Fruit fly (Drosophila melanogaster) whole organism, embryonic: ENCODE measurements around the gene Rpp14a.

ENCODE experiments used
- Abd-B ChIP-seq: fragments of 200-800 bp; sonication (Bioruptor generic); optimal IDR thresholded peaks from 2 replicates; lab custom pipeline; 2018; ENCODE audit warnings: missing biosample characterization, mild to moderate bottlenecking, missing genetic modification characterization, moderate library complexity
- Ada2b ChIP-seq: fragments of 200-800 bp; sonication (Bioruptor generic); IDR thresholded peaks from 2 replicates; pipeline ENCODE4 v1.3.6; 2022; ENCODE audit warnings: missing biosample characterization, missing genetic modification characterization
- Aef1 ChIP-seq: fragments of 200-800 bp; sonication (Bioruptor generic); IDR thresholded peaks from 3 replicates; pipeline ENCODE4 v1.3.6; 2022; ENCODE audit warnings: missing biosample characterization, missing genetic modification characterization
- CG10543 ChIP-seq: fragments of 200-800 bp; sonication (Bioruptor generic); optimal IDR thresholded peaks from 3 replicates; lab custom pipeline; 2017; ENCODE audit warnings: missing biosample characterization, mild to moderate bottlenecking, missing genetic modification characterization, moderate library complexity
- CG11398 ChIP-seq: fragments of 200-800 bp; sonication (Bioruptor generic); optimal IDR thresholded peaks from 2 replicates; lab custom pipeline; 2016; ENCODE audit warnings: missing biosample characterization, missing genetic modification characterization
- CG11696 ChIP-seq: fragments of 200-800 bp; sonication (Bioruptor generic); IDR thresholded peaks from 2 replicates; pipeline ENCODE4 v1.3.6; 2022; ENCODE audit warnings: missing biosample characterization, missing genetic modification characterization
- CG1233 ChIP-seq: fragments of 200-800 bp; sonication (Bioruptor generic); optimal IDR thresholded peaks from 4 replicates; lab custom pipeline; 2018; ENCODE audit warnings: missing biosample characterization, mild to moderate bottlenecking, missing genetic modification characterization
- CG15269 ChIP-seq: fragments of 200-800 bp; sonication (Bioruptor generic); optimal IDR thresholded peaks from 2 replicates; lab custom pipeline; 2018; ENCODE audit warnings: missing biosample characterization, mild to moderate bottlenecking, missing genetic modification characterization, moderate library complexity
- CG1603 ChIP-seq: fragments of 200-800 bp; sonication (Bioruptor generic); optimal IDR thresholded peaks from 2 replicates; lab custom pipeline; 2019; ENCODE audit warnings: missing biosample characterization, mild to moderate bottlenecking, missing genetic modification characterization, moderate library complexity
- CG16813 ChIP-seq: fragments of 200-800 bp; sonication (Bioruptor generic); IDR thresholded peaks from 3 replicates; pipeline ENCODE4 v1.3.6; 2022; ENCODE audit warnings: missing biosample characterization, missing genetic modification characterization; ENCODE audit not compliant: partially characterized antibody
- CG2199 ChIP-seq: fragments of 200-800 bp; sonication (Bioruptor generic); IDR thresholded peaks from 3 replicates; pipeline ENCODE4 v1.3.6; 2022; ENCODE audit warnings: missing biosample characterization, missing genetic modification characterization
- CG32532 ChIP-seq: fragments of 200-800 bp; sonication (Bioruptor generic); IDR thresholded peaks from 2 replicates; pipeline ENCODE4 v1.3.6; 2022; ENCODE audit warnings: missing biosample characterization, missing genetic modification characterization
- CG32772 ChIP-seq: fragments of 200-800 bp; sonication (Bioruptor generic); IDR thresholded peaks from 2 replicates; pipeline ENCODE4 v1.3.6; 2022; ENCODE audit warnings: missing biosample characterization, missing genetic modification characterization
- CG7786 ChIP-seq: fragments of 200-800 bp; sonication (Bioruptor generic); optimal IDR thresholded peaks from 2 replicates; lab custom pipeline; 2016; ENCODE audit warnings: missing biosample characterization, missing genetic modification characterization
- CG8478 ChIP-seq: fragments of >200 bp; optimal IDR thresholded peaks from 2 replicates; lab custom pipeline; 2018
- CHES-1-like ChIP-seq: fragments of 200-800 bp; sonication (Bioruptor generic); optimal IDR thresholded peaks from 2 replicates; lab custom pipeline; 2016; ENCODE audit warnings: missing biosample characterization, missing genetic modification characterization
- D19A ChIP-seq: fragments of 200-800 bp; optimal IDR thresholded peaks from 3 replicates; lab custom pipeline; 2019; ENCODE audit warnings: missing biosample characterization, mild to moderate bottlenecking, missing genetic modification characterization, moderate library complexity
- ERR ChIP-seq: fragments of 200-800 bp; sonication (Bioruptor generic); optimal IDR thresholded peaks from 2 replicates; lab custom pipeline; 2016; ENCODE audit warnings: missing biosample characterization, missing genetic modification characterization
- Fer2 ChIP-seq: fragments of 200-800 bp; sonication (Bioruptor generic); optimal IDR thresholded peaks from 2 replicates; lab custom pipeline; 2018; ENCODE audit warnings: missing biosample characterization, mild to moderate bottlenecking, missing genetic modification characterization, moderate library complexity
- Fer3 ChIP-seq: fragments of 200-800 bp; sonication (Bioruptor generic); optimal IDR thresholded peaks from 2 replicates; lab custom pipeline; 2018; ENCODE audit warnings: missing biosample characterization, mild to moderate bottlenecking, missing genetic modification characterization, moderate library complexity
- GATAe ChIP-seq: fragments of 200-800 bp; sonication (Bioruptor generic); conservative IDR thresholded peaks from 2 replicates; pipeline ENCODE4 v1.3.6; 2022; ENCODE audit warnings: missing biosample characterization, missing genetic modification characterization
- H2.0 ChIP-seq: fragments of 200-800 bp; sonication (Bioruptor generic); IDR thresholded peaks from 2 replicates; pipeline ENCODE4 v1.3.6; 2022; ENCODE audit warnings: missing biosample characterization, missing genetic modification characterization
- HLHmδ ChIP-seq: fragments of 200-800 bp; sonication (Bioruptor generic); optimal IDR thresholded peaks from 2 replicates; lab custom pipeline; 2018; ENCODE audit warnings: missing biosample characterization, mild to moderate bottlenecking, missing genetic modification characterization, moderate library complexity
- Meics ChIP-seq: fragments of 200-800 bp; sonication (Bioruptor generic); optimal IDR thresholded peaks from 2 replicates; lab custom pipeline; 2017; ENCODE audit warnings: missing biosample characterization, mild to moderate bottlenecking, missing genetic modification characterization
- Myb ChIP-seq: fragments of 200-800 bp; sonication (Bioruptor generic); optimal IDR thresholded peaks from 2 replicates; lab custom pipeline; 2016; ENCODE audit warnings: missing biosample characterization, missing genetic modification characterization
- NC2α ChIP-seq: fragments of 200-800 bp; sonication (Bioruptor generic); optimal IDR thresholded peaks from 2 replicates; lab custom pipeline; 2016; ENCODE audit warnings: missing biosample characterization, missing genetic modification characterization
- Nf-YA ChIP-seq: fragments of 200-800 bp; sonication (Bioruptor generic); IDR thresholded peaks from 2 replicates; pipeline ENCODE4 v1.3.6; 2022; ENCODE audit warnings: missing biosample characterization, missing genetic modification characterization
- NfI ChIP-seq: fragments of 200-800 bp; sonication (Bioruptor generic); optimal IDR thresholded peaks from 3 replicates; lab custom pipeline; 2018; ENCODE audit warnings: missing biosample characterization, mild to moderate bottlenecking, missing genetic modification characterization, moderate library complexity
- Rfx ChIP-seq: fragments of 200-800 bp; sonication (Bioruptor generic); IDR thresholded peaks from 2 replicates; pipeline ENCODE4 v1.3.6; 2022; ENCODE audit warnings: missing biosample characterization, missing genetic modification characterization
- Spps ChIP-seq: fragments of 200-800 bp; sonication (Bioruptor generic); optimal IDR thresholded peaks from 2 replicates; lab custom pipeline; 2018; ENCODE audit warnings: missing biosample characterization, mild to moderate bottlenecking, missing genetic modification characterization
- Vsx1 ChIP-seq: fragments of 200-800 bp; sonication (Bioruptor generic); optimal IDR thresholded peaks from 2 replicates; lab custom pipeline; 2017; ENCODE audit warnings: missing biosample characterization, mild to moderate bottlenecking, missing genetic modification characterization, missing genetic modification reagents
- Xrp1 ChIP-seq: fragments of 200-800 bp; sonication (Bioruptor generic); IDR thresholded peaks from 2 replicates; pipeline ENCODE4 v1.3.6; 2022; ENCODE audit warnings: missing biosample characterization, missing genetic modification characterization
- abd-A ChIP-seq: fragments of 200-800 bp; sonication (Bioruptor generic); optimal IDR thresholded peaks from 3 replicates; lab custom pipeline; 2019; ENCODE audit warnings: missing biosample characterization, mild to moderate bottlenecking, missing genetic modification characterization, moderate library complexity
- bigmax ChIP-seq: fragments of 200-800 bp; sonication (Bioruptor generic); optimal IDR thresholded peaks from 2 replicates; lab custom pipeline; 2018; ENCODE audit warnings: missing biosample characterization, mild to moderate bottlenecking, missing genetic modification characterization
- bowl ChIP-seq: fragments of 200-800 bp; sonication (Bioruptor generic); IDR thresholded peaks from 2 replicates; pipeline ENCODE4 v1.3.6; 2022; ENCODE audit warnings: missing biosample characterization, missing genetic modification characterization
- chinmo ChIP-seq: fragments of 200-800 bp; sonication (Bioruptor generic); IDR thresholded peaks from 4 replicates; pipeline ENCODE4 v1.3.6; 2022; ENCODE audit warnings: missing biosample characterization, missing genetic modification characterization; ENCODE audit not compliant: partially characterized antibody
- ems ChIP-seq: fragments of 200-800 bp; sonication (Bioruptor generic); optimal IDR thresholded peaks from 3 replicates; lab custom pipeline; 2016; ENCODE audit warnings: missing biosample characterization, missing genetic modification characterization
- ftz-f1 ChIP-seq: fragments of 200-800 bp; sonication (Bioruptor generic); optimal IDR thresholded peaks from 2 replicates; lab custom pipeline; 2016; ENCODE audit warnings: missing biosample characterization, missing genetic modification characterization
- grau ChIP-seq: fragments of 200-800 bp; optimal IDR thresholded peaks from 3 replicates; lab custom pipeline; 2019; ENCODE audit warnings: missing biosample characterization, mild to moderate bottlenecking, missing genetic modification characterization, moderate library complexity
- ham ChIP-seq: fragments of 200-800 bp; sonication (Bioruptor generic); IDR thresholded peaks from 2 replicates; pipeline ENCODE4 v1.3.6; 2022; ENCODE audit warnings: missing biosample characterization, missing genetic modification characterization
- her ChIP-seq: fragments of 200-800 bp; sonication (Bioruptor generic); optimal IDR thresholded peaks from 2 replicates; lab custom pipeline; 2016; ENCODE audit warnings: missing biosample characterization, missing genetic modification characterization
- ind ChIP-seq: fragments of 200-800 bp; sonication (Bioruptor generic); optimal IDR thresholded peaks from 3 replicates; lab custom pipeline; 2016; ENCODE audit warnings: missing biosample characterization, missing genetic modification characterization
- jing ChIP-seq: fragments of 200-800 bp; sonication (Bioruptor generic); optimal IDR thresholded peaks from 2 replicates; lab custom pipeline; 2018; ENCODE audit warnings: missing biosample characterization, mild to moderate bottlenecking, missing genetic modification characterization
- nerfin-2 ChIP-seq: fragments of 200-800 bp; sonication (Bioruptor generic); IDR thresholded peaks from 2 replicates; pipeline ENCODE4 v1.3.6; 2022; ENCODE audit warnings: missing biosample characterization, missing genetic modification characterization; ENCODE audit not compliant: partially characterized antibody
- nom ChIP-seq: fragments of 200-800 bp; sonication (Bioruptor generic); optimal IDR thresholded peaks from 2 replicates; lab custom pipeline; 2017; ENCODE audit warnings: missing biosample characterization, missing genetic modification characterization, mild to moderate bottlenecking, moderate library complexity, missing genetic modification reagents
- odd ChIP-seq: fragments of 200-800 bp; sonication (Bioruptor generic); optimal IDR thresholded peaks from 2 replicates; lab custom pipeline; 2017; ENCODE audit warnings: missing biosample characterization, mild to moderate bottlenecking, missing genetic modification characterization
- onecut ChIP-seq: fragments of 200-800 bp; sonication (Bioruptor generic); IDR thresholded peaks from 2 replicates; pipeline ENCODE4 v1.3.6; 2022; ENCODE audit warnings: missing biosample characterization, missing genetic modification characterization
- pnt ChIP-seq: fragments of 200-800 bp; sonication (Bioruptor generic); optimal IDR thresholded peaks from 3 replicates; lab custom pipeline; 2016; ENCODE audit warnings: missing biosample characterization, missing genetic modification characterization
- sens ChIP-seq: fragments of 200-800 bp; sonication (Bioruptor generic); peaks from one replicate; lab custom pipeline; 2016; ENCODE audit warnings: missing biosample characterization, missing genetic modification characterization
- stwl ChIP-seq: fragments of 200-800 bp; sonication (Bioruptor generic); optimal IDR thresholded peaks from 3 replicates; lab custom pipeline; 2018; ENCODE audit warnings: missing biosample characterization, mild to moderate bottlenecking, missing genetic modification characterization, moderate library complexity
- tap ChIP-seq: fragments of 200-800 bp; optimal IDR thresholded peaks from 3 replicates; lab custom pipeline; 2019; ENCODE audit warnings: missing biosample characterization, mild to moderate bottlenecking, missing genetic modification characterization, moderate library complexity
- zfh2 ChIP-seq: fragments of 200-800 bp; sonication (Bioruptor generic); optimal IDR thresholded peaks from 2 replicates; lab custom pipeline; 2016; ENCODE audit warnings: missing biosample characterization, missing genetic modification characterization

Rpp14a gene

DNA sequence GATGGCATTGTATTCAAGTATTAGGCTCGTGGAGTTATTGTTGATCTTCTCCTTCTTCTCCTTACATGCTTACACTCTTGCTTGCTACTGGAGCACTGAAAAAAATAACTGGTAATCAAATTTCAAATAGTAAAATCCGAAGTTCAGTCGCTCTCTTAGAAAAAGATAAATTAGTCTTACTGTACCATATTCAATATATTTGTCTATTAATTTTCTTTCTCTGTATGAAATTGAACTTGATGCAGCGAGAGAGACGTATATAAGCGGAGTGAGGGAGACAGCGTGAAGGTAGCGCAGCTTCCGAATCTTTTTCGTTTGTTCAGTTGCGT lies 4.5 kb downstream of the Rpp14a start (continued):
- TF ChIP-seq HLHmδ (GFP tag; lab: Kevin White, UChicago) = no peak
- peak; percentile 78 for TF ChIP-seq CG15269
- peak; percentile 78 for TF ChIP-seq her
- TF ChIP-seq NfI = peak; percentile 52
- TF ChIP-seq CG11696 (GFP tag; lab: Robert Waterston, UW) = peak; percentile 85
- TF ChIP-seq CG7786 = peak; percentile 60
- TF ChIP-seq Rfx (GFP tag; lab: Robert Waterston, UW) = peak; percentile 83
- no peak for TF ChIP-seq ftz-f1 (GFP tag; lab: Kevin White, UChicago)
- TF ChIP-seq CG1603 (tag; lab: Kevin White, UChicago) = peak; percentile 93
- TF ChIP-seq jing (GFP tag; lab: Kevin White, UChicago) = peak; percentile 59
- peak; percentile 79 for TF ChIP-seq CG32532 (GFP tag; lab: Robert Waterston, UW)
- peak; percentile 60 for TF ChIP-seq abd-A
- TF ChIP-seq GATAe (GFP tag; lab: Robert Waterston, UW) = no peak
- TF ChIP-seq H2.0 = peak; percentile 91
- peak; percentile 93 for TF ChIP-seq ind (GFP tag; lab: Kevin White, UChicago)
- TF ChIP-seq odd (GFP tag; lab: Kevin White, UChicago) = peak; percentile 2
- peak; percentile 39 for TF ChIP-seq grau (tag; lab: Kevin White, UChicago)
- peak; percentile 20 for TF ChIP-seq stwl
- TF ChIP-seq NC2α (GFP tag; lab: Kevin White, UChicago) = peak; percentile 42
- TF ChIP-seq bigmax (GFP tag; lab: Kevin White, UChicago) = peak; percentile 2
- TF ChIP-seq Nf-YA (GFP tag; lab: Robert Waterston, UW) = peak; percentile 93
- peak; percentile 78 for TF ChIP-seq nom (GFP tag; lab: Kevin White, UChicago)
- no peak for TF ChIP-seq CG16813
- TF ChIP-seq CHES-1-like = peak; percentile 43
- TF ChIP-seq CG11398 (GFP tag; lab: Kevin White, UChicago) = peak; percentile 74
- TF ChIP-seq Aef1 = peak; percentile 92
- peak; percentile 93 for TF ChIP-seq Ada2b (GFP tag; lab: Robert Waterston, UW)
- TF ChIP-seq CG1233 (GFP tag; lab: Kevin White, UChicago) = peak; percentile 83
- peak; percentile 94 for TF ChIP-seq Xrp1 (GFP tag; lab: Robert Waterston, UW)
- peak; percentile 80 for TF ChIP-seq Abd-B (GFP tag; lab: Kevin White, UChicago)
- peak; percentile 87 for TF ChIP-seq Fer3 (tag; lab: Kevin White, UChicago)
- TF ChIP-seq CG8478 (lab: Kevin White, UChicago) = no peak
- TF ChIP-seq Fer2 (tag; lab: Kevin White, UChicago) = peak; percentile 63
- peak; percentile 82 for TF ChIP-seq Meics (GFP tag; lab: Kevin White, UChicago)
- TF ChIP-seq onecut = peak; percentile 89
- TF ChIP-seq bowl (GFP tag; lab: Robert Waterston, UW) = peak; percentile 89
- peak; percentile 89 for TF ChIP-seq pnt
- peak; percentile 47 for TF ChIP-seq Vsx1 (GFP tag; lab: Kevin White, UChicago)
- TF ChIP-seq ERR = peak; percentile 77
- peak; percentile 38 for TF ChIP-seq zfh2 (GFP tag; lab: Kevin White, UChicago)
- peak; percentile 82 for TF ChIP-seq Spps (tag; lab: Kevin White, UChicago)
- TF ChIP-seq ems (GFP tag; lab: Kevin White, UChicago) = peak; percentile 89
- TF ChIP-seq ham (GFP tag; lab: Robert Waterston, UW) = 0 out of 2 replicates have a peak, but pooled peaks have one; percentile 43
- TF ChIP-seq CG10543 (GFP tag; lab: Kevin White, UChicago) = peak; percentile 59
- TF ChIP-seq CG2199 (GFP tag; lab: Robert Waterston, UW) = peak; percentile 95
- TF ChIP-seq chinmo (GFP tag; lab: Robert Waterston, UW) = no peak
- TF ChIP-seq Myb (GFP tag; lab: Kevin White, UChicago) = peak; percentile 60
- TF ChIP-seq nerfin-2 = no peak
- TF ChIP-seq sens (GFP tag; lab: Kevin White, UChicago) = peak; percentile 98
- peak; percentile 96 for TF ChIP-seq tap (tag; lab: Kevin White, UChicago)
- peak; percentile 91 for TF ChIP-seq CG32772 (GFP tag; lab: Robert Waterston, UW)
- TF ChIP-seq D19A = peak; percentile 90
